Worm (Caenorhabditis elegans) whole organism, midembryonic: ENCODE data around the gene gsy-1.

Experiments
- T22C8.4 ChIP-seq: fragments of 200-800 bp; sonication (Bioruptor generic); IDR thresholded peaks from 2 replicates; pipeline ENCODE4 v1.3.6; 2022; ENCODE audit warnings: missing genetic modification characterization, missing compliant biosample characterization
- cog-1 ChIP-seq: sonication (generic microtip); optimal IDR thresholded peaks from 2 replicates; lab custom pipeline; 2016; ENCODE audit warnings: missing genetic modification characterization, missing compliant biosample characterization
- flt-1 ChIP-seq: fragments of 200-800 bp; sonication (Bioruptor generic); IDR thresholded peaks from 2 replicates; pipeline ENCODE4 v1.3.6; 2022; ENCODE audit warnings: missing genetic modification characterization, missing compliant biosample characterization
- klf-2 ChIP-seq: fragments of 200-800 bp; sonication (Bioruptor generic); conservative IDR thresholded peaks from 2 replicates; pipeline ENCODE4 v1.3.6; 2022; ENCODE audit warnings: missing genetic modification reagents, missing genetic modification characterization, missing compliant biosample characterization
- med-1 ChIP-seq: sonication (generic microtip); optimal IDR thresholded peaks from 2 replicates; lab custom pipeline; 2017; ENCODE audit warnings: missing genetic modification characterization, mild to moderate bottlenecking, missing compliant biosample characterization, antibody characterized with exemption, missing genetic modification reagents; ENCODE audit not compliant: insufficient read depth
- ref-1 ChIP-seq: fragments of 200-800 bp; sonication (Bioruptor generic); conservative IDR thresholded peaks from 2 replicates; pipeline ENCODE4 v1.3.6; 2022; ENCODE audit warnings: missing genetic modification reagents, missing genetic modification characterization, missing compliant biosample characterization
- tab-1 ChIP-seq: fragments of 200-800 bp; sonication (Bioruptor generic); IDR thresholded peaks from 2 replicates; pipeline ENCODE4 v1.3.6; 2022; ENCODE audit warnings: missing genetic modification characterization, missing compliant biosample characterization
- ztf-23 ChIP-seq: fragments of 200-800 bp; sonication (Bioruptor generic); IDR thresholded peaks from 2 replicates; pipeline ENCODE4 v1.3.6; 2022; ENCODE audit warnings: missing genetic modification reagents, missing genetic modification characterization, missing compliant biosample characterization
- ztf-29 ChIP-seq: fragments of 200-800 bp; sonication (Bioruptor generic); IDR thresholded peaks from 2 replicates; pipeline ENCODE4 v1.3.6; 2022; ENCODE audit warnings: missing genetic modification reagents, missing genetic modification characterization, missing compliant biosample characterization

Gene gsy-1

DNA sequence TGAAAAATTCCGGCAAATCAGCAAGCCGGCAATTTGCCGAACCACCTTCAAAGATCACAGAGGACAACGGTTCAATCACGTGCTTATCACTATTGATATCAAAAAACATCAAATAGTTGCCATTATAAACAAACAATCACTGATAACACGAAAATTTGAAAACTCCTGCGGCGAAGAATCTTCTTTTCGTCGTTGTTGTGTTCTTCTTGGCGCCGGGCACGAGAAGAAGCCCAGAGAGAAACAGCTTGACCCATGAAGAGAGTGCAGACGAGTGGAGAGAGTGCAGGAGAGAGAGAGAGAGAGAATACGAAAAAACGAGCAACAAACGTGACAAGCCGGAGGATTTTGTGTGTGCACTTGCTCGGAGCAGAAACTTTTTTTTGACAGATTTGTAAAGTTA, 776 bp upstream of the gsy-1 start:
- TF ChIP-seq ztf-29 (no peak), ztf-23 (GFP tag; lab: Robert Waterston, UW) (no peak), ref-1 (GFP tag; lab: Robert Waterston, UW) (no peak), flt-1 (GFP tag; lab: Robert Waterston, UW) (no peak), cog-1 (no peak), T22C8.4 (no peak), tab-1 (no peak), med-1 (GFP tag; lab: Kevin White, UChicago) (no peak), klf-2 (GFP tag; lab: Robert Waterston, UW) (no peak)

DNA sequence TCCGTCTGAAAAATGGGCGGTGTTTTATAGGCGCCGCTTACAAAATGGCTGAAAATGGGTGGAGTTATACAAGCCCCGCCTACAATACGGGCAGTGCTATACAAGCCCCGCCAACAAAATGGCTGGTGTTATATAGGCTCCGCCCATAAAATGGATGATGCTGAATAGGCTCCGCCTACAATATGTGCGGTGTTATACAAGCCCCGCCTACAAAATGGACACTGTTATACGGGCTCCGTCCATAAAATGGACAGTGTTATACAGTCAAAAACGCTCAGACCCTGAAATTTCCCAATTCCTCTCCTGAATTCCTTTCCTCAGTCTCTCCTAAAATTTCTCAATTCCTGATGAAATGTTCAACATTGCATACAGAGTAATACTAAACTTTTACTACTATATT, 11.8 kb downstream of the gsy-1 start:
- no peak for TF ChIP-seq ztf-29
- no peak for TF ChIP-seq med-1 (GFP tag; lab: Kevin White, UChicago)
- no peak for TF ChIP-seq ref-1 (GFP tag; lab: Robert Waterston, UW)
- TF ChIP-seq cog-1, result no peak
- no peak for TF ChIP-seq flt-1 (GFP tag; lab: Robert Waterston, UW)
- no peak for TF ChIP-seq T22C8.4
- no peak for TF ChIP-seq ztf-23 (GFP tag; lab: Robert Waterston, UW)
- TF ChIP-seq tab-1, result no peak
- TF ChIP-seq klf-2 (GFP tag; lab: Robert Waterston, UW), result no peak

DNA sequence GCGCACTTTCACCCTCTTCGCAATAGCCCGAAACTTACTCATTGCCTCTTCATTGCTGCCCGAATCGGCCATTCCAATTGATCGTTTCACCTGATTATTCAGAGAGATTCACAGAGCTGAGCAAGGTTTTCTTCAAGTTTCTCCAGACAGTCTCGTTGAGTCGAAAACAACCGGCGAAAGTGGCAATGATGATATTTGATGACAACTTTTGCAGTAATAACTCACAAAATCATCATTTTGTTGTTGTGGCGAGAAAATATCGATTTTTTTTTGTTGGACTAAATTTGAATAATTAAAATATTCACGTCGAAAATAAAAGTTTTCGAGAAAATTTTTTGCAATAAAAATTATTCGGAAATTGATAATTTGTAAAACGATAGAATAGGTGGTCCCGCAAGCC, 12.3 kb downstream of the gsy-1 start, which contains the start of gene snf-5:
Gene snf-5 (minus strand): TSS at position 182 of the 400 bp plus-strand sequence.
- no peak for TF ChIP-seq tab-1
- no peak for TF ChIP-seq ztf-29
- no peak for TF ChIP-seq med-1 (GFP tag; lab: Kevin White, UChicago)
- TF ChIP-seq T22C8.4, result no peak
- no peak for TF ChIP-seq ztf-23 (GFP tag; lab: Robert Waterston, UW)
- no peak for TF ChIP-seq klf-2 (GFP tag; lab: Robert Waterston, UW)
- no peak for TF ChIP-seq ref-1 (GFP tag; lab: Robert Waterston, UW)
- no peak for TF ChIP-seq cog-1
- no peak for TF ChIP-seq flt-1 (GFP tag; lab: Robert Waterston, UW)

DNA sequence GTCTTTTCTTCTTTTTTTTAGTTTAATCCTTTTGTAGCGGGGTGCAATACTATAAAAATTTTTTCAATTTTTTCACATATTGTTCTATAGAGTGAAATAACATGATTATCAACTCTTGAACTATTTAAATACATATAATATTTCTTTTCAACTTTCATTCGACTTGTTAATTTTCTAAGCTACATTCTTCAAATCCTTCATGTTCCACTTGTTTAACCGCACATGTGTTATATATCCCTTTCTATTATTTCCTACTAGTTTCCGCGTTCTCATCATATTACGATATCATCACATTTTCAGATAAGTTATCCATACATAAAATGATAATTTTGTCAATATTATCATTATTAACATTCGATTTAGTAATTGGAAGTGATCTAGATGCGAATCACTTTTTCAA, 22.0 kb downstream of the gsy-1 start, which contains the start of gene Y46G5A.29:
Gene Y46G5A.29 (plus strand): TSS at position 301 of the 400 bp plus-strand sequence.
- TF ChIP-seq ref-1 (GFP tag; lab: Robert Waterston, UW) (no peak), ztf-29 (no peak), cog-1 (no peak), med-1 (GFP tag; lab: Kevin White, UChicago) (no peak), klf-2 (GFP tag; lab: Robert Waterston, UW) (no peak), flt-1 (GFP tag; lab: Robert Waterston, UW) (no peak), ztf-23 (GFP tag; lab: Robert Waterston, UW) (no peak), T22C8.4 (no peak), tab-1 (no peak)

DNA sequence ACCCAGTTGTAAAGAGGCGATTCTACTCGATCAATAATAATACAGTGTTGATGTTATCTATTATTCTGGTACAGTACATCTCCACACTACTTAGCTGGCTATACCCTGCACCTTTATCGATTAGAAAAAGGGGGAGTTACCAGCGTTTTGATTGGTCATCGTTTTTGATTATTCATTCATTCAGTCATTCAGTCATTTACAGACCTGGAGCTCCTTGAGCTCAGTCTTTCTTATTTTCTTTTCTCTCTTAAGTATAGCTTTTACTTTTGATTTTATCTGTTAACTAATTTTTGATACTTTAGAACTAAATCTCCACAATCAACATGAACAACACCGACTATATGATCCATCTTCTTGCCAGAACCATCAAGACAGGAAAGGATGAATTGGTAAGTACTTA, 27.8 kb downstream of the gsy-1 start, which contains the start of gene Y46G5A.28:
Gene Y46G5A.28 (plus strand): TSS at position 301 of the 400 bp plus-strand sequence.
- no peak for TF ChIP-seq cog-1
- TF ChIP-seq ztf-23 (GFP tag; lab: Robert Waterston, UW), result no peak
- no peak for TF ChIP-seq ztf-29
- TF ChIP-seq flt-1 (GFP tag; lab: Robert Waterston, UW), result no peak
- TF ChIP-seq klf-2 (GFP tag; lab: Robert Waterston, UW), result no peak
- no peak for TF ChIP-seq T22C8.4
- no peak for TF ChIP-seq tab-1
- TF ChIP-seq ref-1 (GFP tag; lab: Robert Waterston, UW), result no peak
- TF ChIP-seq med-1 (GFP tag; lab: Kevin White, UChicago), result no peak

DNA sequence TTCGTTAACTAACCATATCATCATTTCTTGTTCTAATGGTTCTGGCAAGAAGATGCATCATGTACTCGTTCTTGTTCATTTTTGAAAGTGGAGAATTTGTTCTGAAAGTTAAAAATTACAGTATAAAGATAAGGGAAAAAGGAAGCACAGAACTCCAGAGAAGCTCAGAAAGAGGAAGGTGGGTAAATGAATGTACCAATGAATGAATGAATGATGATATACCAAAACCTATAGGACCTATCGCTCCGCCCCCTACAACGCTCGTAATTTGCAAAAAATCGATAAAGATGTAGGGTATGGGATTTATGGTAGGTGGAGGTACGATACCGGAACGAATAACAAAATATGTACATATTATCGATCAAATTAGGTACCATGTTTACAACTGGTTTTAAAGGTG, 30.2 kb downstream of the gsy-1 start, which contains the start of gene pes-10:
Gene pes-10 (minus strand): TSS at position 101 of the 400 bp plus-strand sequence.
- TF ChIP-seq klf-2 (GFP tag; lab: Robert Waterston, UW) (no peak), med-1 (GFP tag; lab: Kevin White, UChicago) (no peak), cog-1 (no peak), tab-1 (no peak), ref-1 (GFP tag; lab: Robert Waterston, UW) (no peak), flt-1 (GFP tag; lab: Robert Waterston, UW) (no peak), T22C8.4 (no peak), ztf-23 (GFP tag; lab: Robert Waterston, UW) (no peak), ztf-29 (no peak)

DNA sequence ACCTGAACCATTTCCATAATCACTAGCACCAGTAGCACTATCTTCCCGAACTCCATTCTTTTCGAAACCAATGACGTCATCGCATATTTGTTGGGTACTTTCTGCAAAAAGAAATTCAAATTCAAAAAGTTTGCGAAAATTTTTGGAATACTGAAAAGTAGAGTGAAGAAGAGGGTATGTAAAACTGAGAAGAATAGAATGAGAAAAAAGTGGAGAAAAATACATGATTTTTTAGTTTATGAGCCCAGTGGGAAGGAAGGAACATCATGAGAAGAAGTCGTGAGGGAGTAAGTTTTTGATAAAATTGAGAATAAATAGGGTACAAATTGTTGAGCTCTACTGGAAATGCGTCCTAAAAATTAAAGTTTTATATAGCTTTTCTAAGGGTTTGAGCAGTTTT, 37.9 kb downstream of the gsy-1 start, which contains the start of gene lgc-35:
Gene lgc-35 (minus strand): TSS at position 101 of the 400 bp plus-strand sequence.
- TF ChIP-seq ref-1 (GFP tag; lab: Robert Waterston, UW), result no peak
- TF ChIP-seq T22C8.4, result no peak
- no peak for TF ChIP-seq ztf-29
- no peak for TF ChIP-seq cog-1

DNA sequence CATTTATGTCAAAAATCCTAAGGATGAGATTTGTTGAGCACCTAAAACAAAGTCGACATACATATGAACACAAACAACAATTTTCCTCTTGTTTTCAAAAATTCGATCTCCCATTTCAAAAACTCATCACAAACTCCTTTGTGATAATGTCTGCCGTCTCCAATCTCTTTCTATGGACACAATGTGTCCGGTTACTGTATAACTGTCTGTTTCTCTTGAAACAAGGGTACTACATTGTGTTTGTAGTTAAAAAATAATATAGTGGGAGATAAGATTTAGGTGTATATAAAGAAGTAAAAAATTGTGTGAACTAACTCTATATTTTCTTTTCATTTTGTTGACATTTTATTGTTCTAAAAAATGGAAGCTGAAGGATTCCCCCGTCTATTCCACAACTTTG, 47.6 kb downstream of the gsy-1 start, which contains the start of gene bcmo-1:
Gene bcmo-1 (plus strand): TSS at position 330 of the 400 bp plus-strand sequence.
- TF ChIP-seq flt-1 (GFP tag; lab: Robert Waterston, UW), result no peak
- TF ChIP-seq ztf-23 (GFP tag; lab: Robert Waterston, UW), result no peak
- no peak for TF ChIP-seq cog-1
- no peak for TF ChIP-seq tab-1
- TF ChIP-seq med-1 (GFP tag; lab: Kevin White, UChicago), result no peak
- no peak for TF ChIP-seq ztf-29
- no peak for TF ChIP-seq T22C8.4
- no peak for TF ChIP-seq klf-2 (GFP tag; lab: Robert Waterston, UW)
- TF ChIP-seq ref-1 (GFP tag; lab: Robert Waterston, UW), result no peak

DNA sequence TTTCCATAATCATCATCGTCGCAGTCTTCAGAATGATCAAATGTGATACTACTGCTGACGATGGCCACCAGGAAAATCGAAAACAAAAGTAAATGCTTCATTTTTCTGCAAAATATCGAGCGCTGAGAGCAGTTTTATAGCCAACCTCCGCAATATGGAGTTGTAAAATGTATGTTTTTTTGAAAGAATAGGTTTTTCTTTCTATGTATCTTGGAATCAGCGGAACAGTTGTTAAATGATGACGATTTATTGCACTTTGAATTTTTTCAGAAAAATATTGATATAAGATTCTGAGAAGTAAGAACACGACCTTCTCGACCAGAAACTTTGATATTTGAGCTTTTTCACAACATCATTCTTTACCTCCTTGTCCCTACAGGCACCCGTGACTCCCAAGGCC, 49.1 kb downstream of the gsy-1 start, which contains the start of gene Y46G5A.23:
Gene Y46G5A.23 (minus strand): TSS at position 101 of the 400 bp plus-strand sequence.
- TF ChIP-seq med-1 (GFP tag; lab: Kevin White, UChicago) (no peak), flt-1 (GFP tag; lab: Robert Waterston, UW) (no peak), klf-2 (GFP tag; lab: Robert Waterston, UW) (no peak), cog-1 (no peak), ref-1 (GFP tag; lab: Robert Waterston, UW) (no peak), ztf-29 (no peak), ztf-23 (GFP tag; lab: Robert Waterston, UW) (no peak), tab-1 (no peak), T22C8.4 (no peak)

DNA sequence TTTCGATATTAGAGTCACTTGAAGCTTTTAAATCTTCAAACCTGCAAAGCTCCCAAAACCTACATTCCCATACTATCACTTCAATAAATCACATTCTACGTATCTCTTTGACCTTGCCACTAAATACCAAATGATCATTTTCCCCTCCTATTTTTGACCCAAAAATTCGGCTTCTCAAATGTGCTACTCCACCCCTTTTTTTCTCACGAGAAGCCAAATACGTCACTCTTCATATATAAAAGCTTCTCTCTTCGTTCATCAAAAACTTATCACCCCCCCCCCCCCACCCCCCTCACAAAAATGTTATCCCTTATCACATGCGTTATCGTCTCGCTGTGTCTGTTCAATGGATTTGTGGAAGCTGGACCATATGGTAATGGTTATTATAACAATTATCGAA, 51.2 kb downstream of the gsy-1 start, which contains the start of gene Y46G5A.38:
Gene Y46G5A.38 (plus strand): TSS at position 301 of the 400 bp plus-strand sequence.
- no peak for TF ChIP-seq klf-2 (GFP tag; lab: Robert Waterston, UW)
- TF ChIP-seq ref-1 (GFP tag; lab: Robert Waterston, UW), result no peak
- no peak for TF ChIP-seq cog-1
- no peak for TF ChIP-seq ztf-29
- TF ChIP-seq flt-1 (GFP tag; lab: Robert Waterston, UW), result no peak
- TF ChIP-seq ztf-23 (GFP tag; lab: Robert Waterston, UW), result no peak
- no peak for TF ChIP-seq T22C8.4
- TF ChIP-seq tab-1, result no peak
- TF ChIP-seq med-1 (GFP tag; lab: Kevin White, UChicago), result no peak
